Fruit fly (Drosophila melanogaster): ENCODE results near the gene Vago.

- TF ChIP-seq CG8159 (tag; optimal IDR thresholded peaks at IDR 0.05), result peak; percentile 56
- no peak for TF ChIP-seq Pif1B (GFP tag; optimal IDR thresholded peaks at IDR 0.05)
- TF ChIP-seq CG13204 (GFP tag; optimal IDR thresholded peaks at IDR 0.05), result no peak
- peak; percentile 58 for TF ChIP-seq CG15710 (tag; optimal IDR thresholded peaks at IDR 0.05)
- peak; percentile 56 for TF ChIP-seq CG8301 (tag; optimal IDR thresholded peaks at IDR 0.05)
Measured at dm6 chrX:11081242-11081641, 7.8 kb upstream of the Vago start.

Measured in whole organism, pupa.